Fruit fly (Drosophila melanogaster) whole organism, embryonic: ENCODE data around the gene CG11670.

ENCODE experiments used
- Bgb ChIP-seq: fragments of 200-800 bp; sonication (Bioruptor generic); IDR thresholded peaks from 2 replicates; pipeline ENCODE4 v1.3.6; 2022; ENCODE audit warnings: missing biosample characterization, missing genetic modification characterization; ENCODE audit not compliant: partially characterized antibody
- CG10543 ChIP-seq: fragments of 200-800 bp; sonication (Bioruptor generic); optimal IDR thresholded peaks from 3 replicates; lab custom pipeline; 2017; ENCODE audit warnings: missing biosample characterization, mild to moderate bottlenecking, missing genetic modification characterization, moderate library complexity
- CG11398 ChIP-seq: fragments of 200-800 bp; sonication (Bioruptor generic); optimal IDR thresholded peaks from 2 replicates; lab custom pipeline; 2016; ENCODE audit warnings: missing biosample characterization, missing genetic modification characterization
- CG13296 ChIP-seq: fragments of 200-800 bp; sonication (Bioruptor generic); optimal IDR thresholded peaks from 3 replicates; lab custom pipeline; 2018; ENCODE audit warnings: missing biosample characterization, mild to moderate bottlenecking, missing genetic modification characterization
- CG1603 ChIP-seq: fragments of 200-800 bp; sonication (Bioruptor generic); optimal IDR thresholded peaks from 2 replicates; lab custom pipeline; 2019; ENCODE audit warnings: missing biosample characterization, mild to moderate bottlenecking, missing genetic modification characterization, moderate library complexity
- CG16813 ChIP-seq: fragments of 200-800 bp; sonication (Bioruptor generic); IDR thresholded peaks from 3 replicates; pipeline ENCODE4 v1.3.6; 2022; ENCODE audit warnings: missing biosample characterization, missing genetic modification characterization; ENCODE audit not compliant: partially characterized antibody
- CG1832 ChIP-seq: fragments of 200-800 bp; sonication (Bioruptor generic); optimal IDR thresholded peaks from 2 replicates; lab custom pipeline; 2017; ENCODE audit warnings: missing biosample characterization, mild to moderate bottlenecking, missing genetic modification characterization, inconsistent platforms
- CG2120 ChIP-seq: fragments of 200-800 bp; sonication (Bioruptor generic); optimal IDR thresholded peaks from 3 replicates; lab custom pipeline; 2016; ENCODE audit warnings: missing biosample characterization, missing genetic modification characterization
- CG2199 ChIP-seq: fragments of 200-800 bp; sonication (Bioruptor generic); IDR thresholded peaks from 3 replicates; pipeline ENCODE4 v1.3.6; 2022; ENCODE audit warnings: missing biosample characterization, missing genetic modification characterization
- CG3065 ChIP-seq: fragments of 200-800 bp; sonication (Bioruptor generic); optimal IDR thresholded peaks from 2 replicates; lab custom pipeline; 2016; ENCODE audit warnings: missing biosample characterization, missing genetic modification characterization
- CG34224 ChIP-seq: fragments of 200-800 bp; sonication (Bioruptor generic); IDR thresholded peaks from 3 replicates; pipeline ENCODE4 v1.3.6; 2022; ENCODE audit warnings: missing biosample characterization, missing genetic modification characterization; ENCODE audit not compliant: partially characterized antibody
- CG3995 ChIP-seq: fragments of 200-800 bp; sonication (Bioruptor generic); optimal IDR thresholded peaks from 3 replicates; lab custom pipeline; 2016; ENCODE audit warnings: missing biosample characterization, missing genetic modification characterization
- CG4404 ChIP-seq: fragments of 200-800 bp; sonication (Bioruptor generic); IDR thresholded peaks from 2 replicates; pipeline ENCODE4 v1.3.6; 2022; ENCODE audit warnings: missing biosample characterization, missing genetic modification characterization
- CG4424 ChIP-seq: fragments of 200-800 bp; sonication (Bioruptor generic); optimal IDR thresholded peaks from 3 replicates; lab custom pipeline; 2016; ENCODE audit warnings: missing biosample characterization, missing genetic modification characterization
- CG7963 ChIP-seq: fragments of 200-800 bp; sonication (Bioruptor generic); IDR thresholded peaks from 3 replicates; pipeline ENCODE4 v1.3.6; 2022; ENCODE audit warnings: missing biosample characterization, missing genetic modification characterization; ENCODE audit not compliant: partially characterized antibody
- CG9727 ChIP-seq: fragments of 200-800 bp; sonication (Bioruptor generic); optimal IDR thresholded peaks from 3 replicates; lab custom pipeline; 2017; ENCODE audit warnings: missing biosample characterization, mild to moderate bottlenecking, missing genetic modification characterization
- CG9797 ChIP-seq: fragments of 200-800 bp; sonication (Bioruptor generic); optimal IDR thresholded peaks from 3 replicates; lab custom pipeline; 2018; ENCODE audit warnings: missing biosample characterization, mild to moderate bottlenecking, missing genetic modification characterization
- CoRest ChIP-seq: fragments of 200-800 bp; sonication (Bioruptor generic); optimal IDR thresholded peaks from 3 replicates; lab custom pipeline; 2018; ENCODE audit warnings: missing biosample characterization, mild to moderate bottlenecking, missing genetic modification characterization, moderate library complexity
- Dip2 ChIP-seq: fragments of 200-800 bp; sonication (Bioruptor generic); IDR thresholded peaks from 2 replicates; pipeline ENCODE4 v1.3.6; 2022; ENCODE audit warnings: missing biosample characterization, missing genetic modification characterization
- Dp ChIP-seq: fragments of 200-800 bp; sonication (Bioruptor generic); optimal IDR thresholded peaks from 2 replicates; lab custom pipeline; 2018; ENCODE audit warnings: missing biosample characterization, mild to moderate bottlenecking, missing genetic modification characterization, moderate library complexity
- Dref ChIP-seq: fragments of 200-800 bp; sonication (Bioruptor generic); IDR thresholded peaks from 2 replicates; pipeline ENCODE4 v1.3.6; 2022; ENCODE audit warnings: missing biosample characterization, missing genetic modification characterization
- Mad ChIP-seq: fragments of 200-800 bp; sonication (Bioruptor generic); optimal IDR thresholded peaks from 2 replicates; lab custom pipeline; 2016; ENCODE audit warnings: missing biosample characterization, missing genetic modification characterization
- Myb ChIP-seq: fragments of 200-800 bp; sonication (Bioruptor generic); optimal IDR thresholded peaks from 2 replicates; lab custom pipeline; 2016; ENCODE audit warnings: missing biosample characterization, missing genetic modification characterization
- NFAT ChIP-seq: fragments of 200-800 bp; sonication (Bioruptor generic); IDR thresholded peaks from 2 replicates; pipeline ENCODE4 v1.3.6; 2022; ENCODE audit warnings: missing biosample characterization, missing genetic modification characterization
- Ptx1 ChIP-seq: fragments of 200-800 bp; sonication (Bioruptor generic); IDR thresholded peaks from 2 replicates; pipeline ENCODE4 v1.3.6; 2022; ENCODE audit warnings: missing biosample characterization, missing genetic modification characterization
- Rfx ChIP-seq: fragments of 200-800 bp; sonication (Bioruptor generic); IDR thresholded peaks from 2 replicates; pipeline ENCODE4 v1.3.6; 2022; ENCODE audit warnings: missing biosample characterization, missing genetic modification characterization
- Sox102F ChIP-seq: fragments of 200-800 bp; sonication (Bioruptor generic); optimal IDR thresholded peaks from 2 replicates; lab custom pipeline; 2018; ENCODE audit warnings: missing biosample characterization, mild to moderate bottlenecking, missing genetic modification characterization, moderate library complexity
- Taf1 ChIP-seq: fragments of 200-800 bp; sonication (Bioruptor generic); IDR thresholded peaks from 2 replicates; pipeline ENCODE4 v1.3.6; 2022; ENCODE audit warnings: missing biosample characterization, missing genetic modification characterization
- al ChIP-seq: fragments of 200-800 bp; sonication (Bioruptor generic); IDR thresholded peaks from 2 replicates; pipeline ENCODE4 v1.3.6; 2022; ENCODE audit warnings: missing biosample characterization, missing genetic modification characterization
- ase ChIP-seq: fragments of 200-800 bp; sonication (Bioruptor generic); IDR thresholded peaks from 3 replicates; pipeline ENCODE4 v1.3.6; 2022; ENCODE audit warnings: missing biosample characterization, missing genetic modification characterization
- ci ChIP-seq: fragments of 200-800 bp; sonication (Bioruptor generic); IDR thresholded peaks from 3 replicates; pipeline ENCODE4 v1.3.6; 2022; ENCODE audit warnings: missing biosample characterization, missing genetic modification characterization
- crol ChIP-seq: fragments of 200-800 bp; sonication (Bioruptor generic); IDR thresholded peaks from 2 replicates; pipeline ENCODE4 v1.3.6; 2022; ENCODE audit warnings: missing biosample characterization, missing genetic modification characterization
- crp ChIP-seq, 2 experiments: fragments of 200-800 bp; sonication (Bioruptor generic); optimal IDR thresholded peaks; 2 replicates in 1 of 2; 3 replicates in 1 of 2; lab custom pipeline; 2017; ENCODE audit warnings: missing biosample characterization in 2 of 2, missing genetic modification characterization in 2 of 2, mild to moderate bottlenecking in 1 of 2, moderate library complexity in 1 of 2
- emc ChIP-seq: fragments of 200-800 bp; sonication (Bioruptor generic); optimal IDR thresholded peaks from 2 replicates; lab custom pipeline; 2016; ENCODE audit warnings: missing biosample characterization, missing genetic modification characterization
- fd64A ChIP-seq: fragments of 200-800 bp; sonication (Bioruptor generic); optimal IDR thresholded peaks from 3 replicates; lab custom pipeline; 2018; ENCODE audit warnings: missing biosample characterization, mild to moderate bottlenecking, missing genetic modification characterization
- fu2 ChIP-seq: fragments of 200-800 bp; sonication (Bioruptor generic); optimal IDR thresholded peaks from 2 replicates; lab custom pipeline; 2016; ENCODE audit warnings: missing biosample characterization, missing genetic modification characterization
- gce ChIP-seq: fragments of 200-800 bp; sonication (Bioruptor generic); IDR thresholded peaks from 3 replicates; pipeline ENCODE4 v1.3.6; 2022; ENCODE audit warnings: missing biosample characterization, missing genetic modification characterization
- gsb-n ChIP-seq: fragments of 200-800 bp; sonication (Bioruptor generic); optimal IDR thresholded peaks from 3 replicates; lab custom pipeline; 2018; ENCODE audit warnings: missing biosample characterization, mild to moderate bottlenecking, missing genetic modification characterization
- gt ChIP-seq: fragments of 200-800 bp; sonication (Bioruptor generic); IDR thresholded peaks from 2 replicates; pipeline ENCODE4 v1.3.6; 2022; ENCODE audit warnings: missing biosample characterization, missing genetic modification characterization
- hb ChIP-seq: fragments of 200-800 bp; sonication (Bioruptor generic); IDR thresholded peaks from 3 replicates; pipeline ENCODE4 v1.3.6; 2022; ENCODE audit warnings: missing biosample characterization, missing genetic modification characterization; ENCODE audit not compliant: partially characterized antibody
- inv ChIP-seq: fragments of 200-800 bp; sonication (Bioruptor generic); IDR thresholded peaks from 2 replicates; pipeline ENCODE4 v1.3.6; 2022; ENCODE audit warnings: missing biosample characterization, missing genetic modification characterization; ENCODE audit not compliant: partially characterized antibody
- jumu ChIP-seq: fragments of 200-800 bp; sonication (Bioruptor generic); optimal IDR thresholded peaks from 3 replicates; lab custom pipeline; 2016; ENCODE audit warnings: missing biosample characterization, missing genetic modification characterization
- lbe ChIP-seq: fragments of 200-800 bp; sonication (Bioruptor generic); optimal IDR thresholded peaks from 2 replicates; lab custom pipeline; 2016; ENCODE audit warnings: missing biosample characterization, mild to moderate bottlenecking, missing genetic modification characterization
- odd ChIP-seq: fragments of 200-800 bp; sonication (Bioruptor generic); optimal IDR thresholded peaks from 2 replicates; lab custom pipeline; 2017; ENCODE audit warnings: missing biosample characterization, mild to moderate bottlenecking, missing genetic modification characterization
- pan ChIP-seq, 4 experiments: fragments of >200 bp in 3 of 4; fragments of 200-800 bp in 1 of 4; sonication (Bioruptor generic) in 1 of 4; optimal IDR thresholded peaks in 3 of 4; IDR thresholded peaks in 1 of 4; 2 replicates each; pipeline versions ENCODE4 v1.3.6 to Lab custom; 2017 to 2022; ENCODE audit warnings: missing biosample characterization in 2 of 4, missing genetic modification characterization in 2 of 4, mixed read lengths in 1 of 4
- sqz ChIP-seq: fragments of 200-800 bp; sonication (Bioruptor generic); optimal IDR thresholded peaks from 3 replicates; lab custom pipeline; 2018; ENCODE audit warnings: missing biosample characterization, mild to moderate bottlenecking, missing genetic modification characterization
- tup ChIP-seq: fragments of 200-800 bp; sonication (Bioruptor generic); optimal IDR thresholded peaks from 2 replicates; lab custom pipeline; 2016; ENCODE audit warnings: missing biosample characterization, mild to moderate bottlenecking, missing genetic modification characterization, moderate library complexity
- vnd ChIP-seq: fragments of 200-800 bp; sonication (Bioruptor generic); IDR thresholded peaks from 3 replicates; pipeline ENCODE4 v1.3.6; 2022; ENCODE audit warnings: missing biosample characterization, missing genetic modification characterization; ENCODE audit not compliant: partially characterized antibody
- vvl ChIP-seq: fragments of 200-800 bp; sonication (Bioruptor generic); IDR thresholded peaks from 2 replicates; pipeline ENCODE4 v1.3.6; 2022; ENCODE audit warnings: missing biosample characterization, missing genetic modification characterization
- zen2 ChIP-seq: fragments of 200-800 bp; sonication (Bioruptor generic); IDR thresholded peaks from 3 replicates; pipeline ENCODE4 v1.3.6; 2022; ENCODE audit warnings: missing biosample characterization, missing genetic modification characterization; ENCODE audit not compliant: partially characterized antibody

CG11670 gene

dm6 chr3R:13088395-13088794 is 46.5 kb downstream of the CG11670 start, which contains the start of gene timeout (continued):
- no peak for TF ChIP-seq Sox102F (GFP tag; lab: Kevin White, UChicago)
- TF ChIP-seq ci: no peak
- TF ChIP-seq CG4424 (GFP tag; lab: Kevin White, UChicago): no peak
- no peak; the same call in 2 of the 3 replicates for TF ChIP-seq CG7963 (GFP tag; lab: Robert Waterston, UW)
- TF ChIP-seq fu2 (GFP tag; lab: Kevin White, UChicago): no peak
- TF ChIP-seq hb (GFP tag; lab: Robert Waterston, UW): peak; percentile 20; the same call in 1 of the 3 replicates
- TF ChIP-seq Mad (GFP tag; lab: Kevin White, UChicago): no peak
- peak; percentile 88 for TF ChIP-seq vvl (GFP tag; lab: Robert Waterston, UW)
- TF ChIP-seq odd: no peak
- no peak for TF ChIP-seq CG3065 (GFP tag; lab: Kevin White, UChicago)
- no peak for TF ChIP-seq CG2199 (GFP tag; lab: Robert Waterston, UW)
- peak; percentile 38 for TF ChIP-seq CG9797 (GFP tag; lab: Kevin White, UChicago)
- no peak for TF ChIP-seq Rfx
- TF ChIP-seq Ptx1 (GFP tag; lab: Robert Waterston, UW): no peak
- peak; percentile 81 for TF ChIP-seq CG1603
- TF ChIP-seq inv (GFP tag; lab: Robert Waterston, UW): peak; percentile 53
- no peak for TF ChIP-seq gt (GFP tag; lab: Robert Waterston, UW)
- no peak for TF ChIP-seq Dip2 (GFP tag; lab: Robert Waterston, UW)
- no peak for TF ChIP-seq CG9727 (GFP tag; lab: Kevin White, UChicago)
- TF ChIP-seq CG1832 (GFP tag; lab: Kevin White, UChicago): no peak
- TF ChIP-seq CG10543 (GFP tag; lab: Kevin White, UChicago): no peak
- TF ChIP-seq al (GFP tag; lab: Robert Waterston, UW): no peak
- peak; percentile 86 for TF ChIP-seq Dp
- no peak for TF ChIP-seq gce (GFP tag; lab: Robert Waterston, UW)
- TF ChIP-seq fd64A: no peak
- TF ChIP-seq NFAT: no peak
- TF ChIP-seq CG34224 (GFP tag; lab: Robert Waterston, UW): peak; percentile 70
- TF ChIP-seq emc (GFP tag; lab: Kevin White, UChicago): no peak
- TF ChIP-seq ase (GFP tag; lab: Robert Waterston, UW): no peak
- TF ChIP-seq Dref (GFP tag; lab: Robert Waterston, UW): peak; percentile 92
- TF ChIP-seq gsb-n (tag; lab: Kevin White, UChicago): no peak
- peak; percentile 8 for TF ChIP-seq CoRest (tag; lab: Kevin White, UChicago)
- no peak for TF ChIP-seq sqz (GFP tag; lab: Kevin White, UChicago)
- TF ChIP-seq pan (optimal IDR thresholded peaks at IDR 0.05; lab: Kevin White, UChicago): no peak
- TF ChIP-seq pan (GFP tag; optimal IDR thresholded peaks at IDR 0.05 in 1 of 2, IDR thresholded peaks at IDR 0.05 in 1 of 2): no peak
- TF ChIP-seq CG11398: no peak
- TF ChIP-seq tup: no peak
- TF ChIP-seq crp (GFP tag; optimal IDR thresholded peaks at IDR 0.05; lab: Kevin White, UChicago): peak; percentile 99 to 100
- no peak for TF ChIP-seq CG2120
- TF ChIP-seq crol (GFP tag; lab: Robert Waterston, UW): no peak
- TF ChIP-seq CG4404 (GFP tag; lab: Robert Waterston, UW): no peak
- TF ChIP-seq CG3995 (GFP tag; lab: Kevin White, UChicago): peak; percentile 27
- no peak for TF ChIP-seq jumu (GFP tag; lab: Kevin White, UChicago)
- TF ChIP-seq CG16813: peak; percentile 67
- TF ChIP-seq vnd: peak; percentile 72
- TF ChIP-seq CG13296: no peak
- peak; percentile 36; the same call in 1 of the 3 replicates for TF ChIP-seq zen2
- TF ChIP-seq Taf1 (GFP tag; lab: Robert Waterston, UW): no peak
- TF ChIP-seq Myb (GFP tag; lab: Kevin White, UChicago): peak; percentile 64
- no peak for TF ChIP-seq lbe (GFP tag; lab: Kevin White, UChicago)
- TF ChIP-seq Bgb: peak; percentile 70
